Worm (Caenorhabditis elegans): ENCODE data around the gene ZK218.3.

- TF ChIP-seq mep-1 (tag; optimal IDR thresholded peaks at IDR 0.05) (no peak), pqm-1 (tag; optimal IDR thresholded peaks at IDR 0.05) (no peak), ama-1 (optimal IDR thresholded peaks at IDR 0.05) (no peak), lin-13 (GFP tag; optimal IDR thresholded peaks at IDR 0.05) (no peak), dsc-1 (tag; optimal IDR thresholded peaks at IDR 0.05) (no peak), unc-130 (tag; optimal IDR thresholded peaks at IDR 0.05) (no peak), skn-1 (tag; optimal IDR thresholded peaks at IDR 0.05) (no peak)
Observed at ce11 chrV:17066634-17067033, 31.9 kb downstream of the ZK218.3 start.
